Worm (Caenorhabditis elegans) whole organism, mixed stage, embryonic: Measurements from ENCODE around the gene C45B11.2.

Experiments
- bed-3 ChIP-seq: fragments of 200-800 bp; sonication (Bioruptor generic); optimal IDR thresholded peaks from 3 replicates; lab custom pipeline; 2018; ENCODE audit warnings: mild to moderate bottlenecking, missing genetic modification characterization, moderate library complexity, missing compliant biosample characterization
- ceh-39 ChIP-seq: fragments of 150-350 bp; optimal IDR thresholded peaks from 2 replicates; lab custom pipeline; 2014; ENCODE audit warnings: missing biosample characterization, missing genetic modification characterization
- ceh-43 ChIP-seq: fragments of 200-800 bp; sonication (Bioruptor generic); optimal IDR thresholded peaks from 2 replicates; lab custom pipeline; 2018; ENCODE audit warnings: mild to moderate bottlenecking, missing genetic modification characterization, moderate library complexity, missing compliant biosample characterization
- ceh-83 ChIP-seq: fragments of 200-800 bp; sonication (Bioruptor generic); optimal IDR thresholded peaks from 2 replicates; lab custom pipeline; 2018; ENCODE audit warnings: mild to moderate bottlenecking, missing genetic modification characterization, missing compliant biosample characterization
- cnd-1 ChIP-seq: fragments of 200-800 bp; sonication (Bioruptor generic); optimal IDR thresholded peaks from 2 replicates; lab custom pipeline; 2018; ENCODE audit warnings: mild to moderate bottlenecking, missing genetic modification characterization, missing compliant biosample characterization
- drap-1 ChIP-seq: fragments of 200-800 bp; sonication (Bioruptor generic); optimal IDR thresholded peaks from 3 replicates; lab custom pipeline; 2018; ENCODE audit warnings: mild to moderate bottlenecking, missing genetic modification characterization, missing compliant biosample characterization
- elt-1 ChIP-seq: sonication (generic microtip); optimal IDR thresholded peaks from 2 replicates; lab custom pipeline; 2017; ENCODE audit warnings: missing genetic modification characterization, mild to moderate bottlenecking, missing compliant biosample characterization, antibody characterized with exemption, moderate library complexity, borderline replicate concordance; ENCODE audit not compliant: insufficient read depth
- elt-3 ChIP-seq: fragments of 150-350 bp; optimal IDR thresholded peaks from 2 replicates; lab custom pipeline; 2014; ENCODE audit warnings: missing biosample characterization, missing genetic modification characterization
- flh-1 ChIP-seq: fragments of 200-800 bp; sonication (Bioruptor generic); optimal IDR thresholded peaks from 2 replicates; lab custom pipeline; 2018; ENCODE audit warnings: mild to moderate bottlenecking, missing genetic modification characterization, moderate library complexity, missing compliant biosample characterization
- hlh-1 ChIP-seq: fragments of 150-350 bp; optimal IDR thresholded peaks from 2 replicates; lab custom pipeline; 2014; ENCODE audit warnings: missing biosample characterization, missing genetic modification reagents, missing genetic modification characterization
- lsy-2 ChIP-seq: fragments of 150-350 bp; optimal IDR thresholded peaks from 2 replicates; lab custom pipeline; 2014; ENCODE audit warnings: missing biosample characterization, missing genetic modification characterization
- mab-5 ChIP-seq: fragments of 150-350 bp; optimal IDR thresholded peaks from 2 replicates; lab custom pipeline; 2014; ENCODE audit warnings: missing biosample characterization, missing genetic modification characterization
- mep-1 ChIP-seq: fragments of 150-350 bp; optimal IDR thresholded peaks from 2 replicates; lab custom pipeline; 2017; ENCODE audit warnings: missing biosample characterization, missing genetic modification reagents, missing genetic modification characterization, inconsistent platforms
- nhr-12 ChIP-seq: fragments of 150-350 bp; optimal IDR thresholded peaks from 2 replicates; lab custom pipeline; 2014; ENCODE audit warnings: missing biosample characterization, missing genetic modification characterization
- nhr-237 ChIP-seq: fragments of 150-350 bp; optimal IDR thresholded peaks from 2 replicates; lab custom pipeline; 2014; ENCODE audit warnings: missing biosample characterization, missing genetic modification characterization
- nhr-28 ChIP-seq: fragments of 150-350 bp; optimal IDR thresholded peaks from 2 replicates; lab custom pipeline; 2014; ENCODE audit warnings: missing biosample characterization, missing genetic modification characterization
- nhr-76 ChIP-seq: sonication (generic microtip); optimal IDR thresholded peaks from 2 replicates; lab custom pipeline; 2017; ENCODE audit warnings: missing biosample characterization, missing genetic modification characterization
- snpc-4 ChIP-seq: fragments of 150-350 bp; optimal IDR thresholded peaks from 2 replicates; lab custom pipeline; 2014; ENCODE audit warnings: missing biosample characterization, missing genetic modification characterization
- sptf-1 ChIP-seq: sonication (generic microtip); optimal IDR thresholded peaks from 2 replicates; lab custom pipeline; 2017; ENCODE audit warnings: mild to moderate bottlenecking, missing genetic modification characterization, moderate library complexity, missing compliant biosample characterization
- tbx-8 ChIP-seq: fragments of 200-800 bp; sonication (Bioruptor generic); optimal IDR thresholded peaks from 2 replicates; lab custom pipeline; 2018; ENCODE audit warnings: mild to moderate bottlenecking, missing genetic modification characterization, moderate library complexity, missing compliant biosample characterization
- unc-120 ChIP-seq: sonication (generic microtip); optimal IDR thresholded peaks from 2 replicates; lab custom pipeline; 2017; ENCODE audit warnings: missing genetic modification characterization, missing compliant biosample characterization; ENCODE audit not compliant: poor library complexity, severe bottlenecking
- unc-39 ChIP-seq: fragments of 150-350 bp; optimal IDR thresholded peaks from 2 replicates; lab custom pipeline; 2014; ENCODE audit warnings: missing biosample characterization, missing genetic modification characterization
- unc-62 ChIP-seq: fragments of 150-350 bp; optimal IDR thresholded peaks from 2 replicates; lab custom pipeline; 2014; ENCODE audit warnings: missing biosample characterization, missing genetic modification reagents, missing genetic modification characterization
- zip-8 ChIP-seq: fragments of 150-350 bp; optimal IDR thresholded peaks from 2 replicates; lab custom pipeline; 2014; ENCODE audit warnings: missing biosample characterization, missing genetic modification characterization
- ztf-11 ChIP-seq: fragments of 150-350 bp; optimal IDR thresholded peaks from 2 replicates; lab custom pipeline; 2014; ENCODE audit warnings: missing biosample characterization, missing genetic modification characterization

C45B11.2 gene

ce11 chrV:11009124-11009524 lies 33.4 kb upstream of the C45B11.2 start:
- TF ChIP-seq ceh-83 (no peak), drap-1 (GFP tag; lab: Kevin White, UChicago) (no peak)

ce11 chrV:11010768-11011167 lies 31.7 kb upstream of the C45B11.2 start:
- no peak for TF ChIP-seq unc-62 (GFP tag; lab: Kevin White, UChicago)
- TF ChIP-seq lsy-2 (tag; lab: Kevin White, UChicago), result no peak
- TF ChIP-seq hlh-1, result no peak
- TF ChIP-seq cnd-1 (tag; lab: Kevin White, UChicago), result no peak
- TF ChIP-seq nhr-237, result no peak
- TF ChIP-seq ceh-83, result no peak
- no peak for TF ChIP-seq drap-1 (GFP tag; lab: Kevin White, UChicago)
- TF ChIP-seq elt-1 (tag; lab: Kevin White, UChicago), result no peak
- no peak for TF ChIP-seq flh-1 (GFP tag; lab: Kevin White, UChicago)
- no peak for TF ChIP-seq nhr-76 (tag; lab: Kevin White, UChicago)
- no peak for TF ChIP-seq bed-3 (GFP tag; lab: Kevin White, UChicago)
- TF ChIP-seq unc-120, result no peak
- no peak for TF ChIP-seq sptf-1 (tag; lab: Kevin White, UChicago)
- no peak for TF ChIP-seq unc-39 (tag; lab: Kevin White, UChicago)
- no peak for TF ChIP-seq mab-5 (tag; lab: Kevin White, UChicago)
- no peak for TF ChIP-seq zip-8 (tag; lab: Kevin White, UChicago)
- TF ChIP-seq, all 35 proteins: peak for 0

ce11 chrV:11011807-11012206 lies 30.7 kb upstream of the C45B11.2 start:
- no peak for TF ChIP-seq sptf-1 (tag; lab: Kevin White, UChicago)
- TF ChIP-seq unc-39 (tag; lab: Kevin White, UChicago), result no peak
- TF ChIP-seq hlh-1, result no peak
- TF ChIP-seq ceh-43 (GFP tag; lab: Kevin White, UChicago), result no peak
- no peak for TF ChIP-seq nhr-12 (tag; lab: Kevin White, UChicago)

- TF ChIP-seq nhr-76 (tag; lab: Kevin White, UChicago) (no peak), mab-5 (tag; lab: Kevin White, UChicago) (no peak), elt-1 (tag; lab: Kevin White, UChicago) (no peak), zip-8 (tag; lab: Kevin White, UChicago) (no peak), sptf-1 (tag; lab: Kevin White, UChicago) (no peak), tbx-8 (GFP tag; lab: Kevin White, UChicago) (no peak)
- TF ChIP-seq, all 35 proteins: peak for 0
Observed at ce11 chrV:11012419-11012818, 30.1 kb upstream of the C45B11.2 start, which contains the start of gene C13G3.1. C13G3.1 (minus strand) TSS chrV:11012465.

ce11 chrV:11013179-11013578 lies 29.3 kb upstream of the C45B11.2 start:
- no peak for TF ChIP-seq mep-1 (tag; lab: Kevin White, UChicago)
- TF ChIP-seq nhr-76 (tag; lab: Kevin White, UChicago), result no peak
- no peak for TF ChIP-seq nhr-28 (tag; lab: Kevin White, UChicago)
- no peak for TF ChIP-seq zip-8 (tag; lab: Kevin White, UChicago)
- TF ChIP-seq unc-39 (tag; lab: Kevin White, UChicago), result no peak
- TF ChIP-seq flh-1 (GFP tag; lab: Kevin White, UChicago), result no peak

- TF ChIP-seq elt-3 (tag; lab: Kevin White, UChicago) (no peak), bed-3 (GFP tag; lab: Kevin White, UChicago) (no peak), flh-1 (GFP tag; lab: Kevin White, UChicago) (no peak), nhr-76 (tag; lab: Kevin White, UChicago) (no peak), tbx-8 (GFP tag; lab: Kevin White, UChicago) (no peak), zip-8 (tag; lab: Kevin White, UChicago) (no peak), unc-120 (no peak), snpc-4 (no peak), mab-5 (tag; lab: Kevin White, UChicago) (no peak), ztf-11 (tag; lab: Kevin White, UChicago) (no peak), ceh-39 (tag; lab: Kevin White, UChicago) (no peak)
Observed at ce11 chrV:11014758-11015157, 27.8 kb upstream of the C45B11.2 start.
